Fruit fly (Drosophila melanogaster) whole organism, embryonic: Measurements from ENCODE around the gene CG9114.

ENCODE experiments used
- ATbp ChIP-seq: fragments of 200-800 bp; sonication (Bioruptor generic); optimal IDR thresholded peaks from 2 replicates; lab custom pipeline; 2017; ENCODE audit warnings: missing biosample characterization, mild to moderate bottlenecking, missing genetic modification characterization, missing genetic modification reagents
- Asciz ChIP-seq: fragments of 200-800 bp; sonication (Bioruptor generic); optimal IDR thresholded peaks from 2 replicates; lab custom pipeline; 2017; ENCODE audit warnings: missing biosample characterization, mild to moderate bottlenecking, missing genetic modification characterization, missing genetic modification reagents
- Atf6 ChIP-seq: fragments of 200-800 bp; sonication (Bioruptor generic); IDR thresholded peaks from 2 replicates; pipeline ENCODE4 v1.3.6; 2022; ENCODE audit warnings: missing biosample characterization, missing genetic modification characterization
- Bteb2 ChIP-seq: fragments of 200-800 bp; sonication (Bioruptor generic); optimal IDR thresholded peaks from 2 replicates; lab custom pipeline; 2016; ENCODE audit warnings: missing biosample characterization, missing genetic modification characterization
- C15 ChIP-seq: fragments of 200-800 bp; sonication (Bioruptor generic); IDR thresholded peaks from 3 replicates; pipeline ENCODE4 v1.3.6; 2022; ENCODE audit warnings: missing biosample characterization, missing genetic modification characterization
- CG10979 ChIP-seq: fragments of 200-800 bp; sonication (Bioruptor generic); optimal IDR thresholded peaks from 2 replicates; lab custom pipeline; 2018; ENCODE audit warnings: missing biosample characterization, mild to moderate bottlenecking, missing genetic modification characterization, moderate library complexity
- CG12391 ChIP-seq: fragments of 200-800 bp; sonication (Bioruptor generic); optimal IDR thresholded peaks from 3 replicates; lab custom pipeline; 2018; ENCODE audit warnings: missing biosample characterization, mild to moderate bottlenecking, missing genetic modification characterization, moderate library complexity
- CG12659 ChIP-seq: fragments of 200-800 bp; sonication (Bioruptor generic); optimal IDR thresholded peaks from 3 replicates; lab custom pipeline; 2017; ENCODE audit warnings: mild to moderate bottlenecking, missing biosample characterization, missing genetic modification reagents, missing genetic modification characterization
- CG1603 ChIP-seq: fragments of 200-800 bp; sonication (Bioruptor generic); optimal IDR thresholded peaks from 2 replicates; lab custom pipeline; 2019; ENCODE audit warnings: missing biosample characterization, mild to moderate bottlenecking, missing genetic modification characterization, moderate library complexity
- CG16815 ChIP-seq: fragments of 200-800 bp; sonication (Bioruptor generic); optimal IDR thresholded peaks from 3 replicates; lab custom pipeline; 2017; ENCODE audit warnings: missing biosample characterization, mild to moderate bottlenecking, missing genetic modification characterization
- CG17186 ChIP-seq: fragments of 200-800 bp; sonication (Bioruptor generic); optimal IDR thresholded peaks from 3 replicates; lab custom pipeline; 2017; ENCODE audit warnings: missing biosample characterization, missing genetic modification reagents, missing genetic modification characterization
- CG17361 ChIP-seq: fragments of 200-800 bp; sonication (Bioruptor generic); IDR thresholded peaks from 3 replicates; pipeline ENCODE4 v1.3.6; 2022; ENCODE audit warnings: missing biosample characterization, missing genetic modification characterization
- CG17829 ChIP-seq: fragments of 200-800 bp; optimal IDR thresholded peaks from 2 replicates; lab custom pipeline; 2019; ENCODE audit warnings: missing biosample characterization, mild to moderate bottlenecking, missing genetic modification characterization, moderate library complexity
- CG18599 ChIP-seq: fragments of 200-800 bp; sonication (Bioruptor generic); optimal IDR thresholded peaks from 3 replicates; lab custom pipeline; 2017; ENCODE audit warnings: missing biosample characterization, missing genetic modification characterization, mild to moderate bottlenecking, moderate library complexity, missing genetic modification reagents
- CG2116 ChIP-seq: fragments of 200-800 bp; sonication (Bioruptor generic); optimal IDR thresholded peaks from 3 replicates; lab custom pipeline; 2018; ENCODE audit warnings: missing biosample characterization, mild to moderate bottlenecking, missing genetic modification characterization
- CG2202 ChIP-seq: fragments of 200-800 bp; sonication (Bioruptor generic); optimal IDR thresholded peaks from 2 replicates; lab custom pipeline; 2018; ENCODE audit warnings: missing biosample characterization, mild to moderate bottlenecking, missing genetic modification characterization
- CG30020 ChIP-seq: fragments of 200-800 bp; optimal IDR thresholded peaks from 2 replicates; lab custom pipeline; 2019; ENCODE audit warnings: missing biosample characterization, mild to moderate bottlenecking, missing genetic modification characterization, moderate library complexity
- CG30403 ChIP-seq: fragments of 200-800 bp; sonication (Bioruptor generic); optimal IDR thresholded peaks from 3 replicates; lab custom pipeline; 2016; ENCODE audit warnings: missing biosample characterization, missing genetic modification characterization
- CG31441 ChIP-seq: fragments of 200-800 bp; sonication (Bioruptor generic); IDR thresholded peaks from 2 replicates; pipeline ENCODE4 v1.3.6; 2022; ENCODE audit warnings: missing biosample characterization, missing genetic modification characterization
- CG34224 ChIP-seq: fragments of 200-800 bp; sonication (Bioruptor generic); IDR thresholded peaks from 3 replicates; pipeline ENCODE4 v1.3.6; 2022; ENCODE audit warnings: missing biosample characterization, missing genetic modification characterization; ENCODE audit not compliant: partially characterized antibody
- CG6654 ChIP-seq: fragments of 200-800 bp; sonication (Bioruptor generic); optimal IDR thresholded peaks from 2 replicates; lab custom pipeline; 2017; ENCODE audit warnings: missing biosample characterization, mild to moderate bottlenecking, missing genetic modification characterization
- CG8388 ChIP-seq: fragments of 200-800 bp; sonication (Bioruptor generic); optimal IDR thresholded peaks from 2 replicates; lab custom pipeline; 2019; ENCODE audit warnings: missing biosample characterization, mild to moderate bottlenecking, missing genetic modification characterization, moderate library complexity
- CG8478 ChIP-seq: fragments of >200 bp; optimal IDR thresholded peaks from 2 replicates; lab custom pipeline; 2018
- CG9817 ChIP-seq: fragments of 200-800 bp; sonication (Bioruptor generic); optimal IDR thresholded peaks from 2 replicates; lab custom pipeline; 2018; ENCODE audit warnings: missing biosample characterization, mild to moderate bottlenecking, missing genetic modification characterization, moderate library complexity
- CG9876 ChIP-seq: fragments of 200-800 bp; sonication (Bioruptor generic); optimal IDR thresholded peaks from 2 replicates; lab custom pipeline; 2016; ENCODE audit warnings: missing biosample characterization, missing genetic modification characterization
- D ChIP-seq, 2 experiments: fragments of 200-800 bp in 1 of 2; fragments of >200 bp in 1 of 2; sonication (Bioruptor generic) in 1 of 2; optimal IDR thresholded peaks; 2 replicates in 1 of 2; 3 replicates in 1 of 2; lab custom pipeline; 2017; ENCODE audit warnings: mild to moderate bottlenecking in 1 of 2, missing biosample characterization in 1 of 2, missing genetic modification characterization in 1 of 2, missing genetic modification reagents in 1 of 2
- D19A ChIP-seq: fragments of 200-800 bp; optimal IDR thresholded peaks from 3 replicates; lab custom pipeline; 2019; ENCODE audit warnings: missing biosample characterization, mild to moderate bottlenecking, missing genetic modification characterization, moderate library complexity
- Fer1 ChIP-seq: fragments of 200-800 bp; sonication (Bioruptor generic); optimal IDR thresholded peaks from 2 replicates; lab custom pipeline; 2017; ENCODE audit warnings: missing biosample characterization, mild to moderate bottlenecking, missing genetic modification characterization
- HHEX ChIP-seq: fragments of 200-800 bp; sonication (Bioruptor generic); optimal IDR thresholded peaks from 3 replicates; lab custom pipeline; 2017; ENCODE audit warnings: missing biosample characterization, mild to moderate bottlenecking, missing genetic modification characterization, missing genetic modification reagents
- Hr51 ChIP-seq, 2 experiments: fragments of 200-800 bp; sonication (Bioruptor generic); optimal IDR thresholded peaks; 2 replicates in 1 of 2; 3 replicates in 1 of 2; lab custom pipeline; 2016 to 2018; ENCODE audit warnings: missing biosample characterization in 2 of 2, missing genetic modification characterization in 2 of 2, mild to moderate bottlenecking in 1 of 2, moderate library complexity in 1 of 2
- NfI ChIP-seq: fragments of 200-800 bp; sonication (Bioruptor generic); optimal IDR thresholded peaks from 3 replicates; lab custom pipeline; 2018; ENCODE audit warnings: missing biosample characterization, mild to moderate bottlenecking, missing genetic modification characterization, moderate library complexity
- Oli ChIP-seq: fragments of 200-800 bp; sonication (Bioruptor generic); optimal IDR thresholded peaks from 2 replicates; lab custom pipeline; 2018; ENCODE audit warnings: missing biosample characterization, mild to moderate bottlenecking, missing genetic modification characterization, moderate library complexity
- Ravus ChIP-seq: fragments of 200-800 bp; sonication (Bioruptor generic); IDR thresholded peaks from 2 replicates; pipeline ENCODE4 v1.3.6; 2022; ENCODE audit warnings: missing biosample characterization, missing genetic modification characterization
- Scr ChIP-seq: fragments of 200-800 bp; sonication (Bioruptor generic); IDR thresholded peaks from 2 replicates; pipeline ENCODE4 v1.3.6; 2022; ENCODE audit warnings: missing biosample characterization, missing genetic modification characterization; ENCODE audit not compliant: partially characterized antibody
- Sox100B ChIP-seq: fragments of 200-800 bp; sonication (Bioruptor generic); optimal IDR thresholded peaks from 3 replicates; lab custom pipeline; 2018; ENCODE audit warnings: missing biosample characterization, mild to moderate bottlenecking, missing genetic modification characterization
- ab ChIP-seq: fragments of 200-800 bp; sonication (Bioruptor generic); optimal IDR thresholded peaks from 2 replicates; lab custom pipeline; 2016; ENCODE audit warnings: missing biosample characterization, missing genetic modification characterization
- aop ChIP-seq: fragments of 200-800 bp; sonication (Bioruptor generic); IDR thresholded peaks from 2 replicates; pipeline ENCODE4 v1.3.6; 2022; ENCODE audit warnings: missing biosample characterization, missing genetic modification characterization
- dm ChIP-seq: fragments of 200-800 bp; sonication (Bioruptor generic); optimal IDR thresholded peaks from 3 replicates; lab custom pipeline; 2016; ENCODE audit warnings: missing biosample characterization, missing genetic modification characterization
- gce ChIP-seq: fragments of 200-800 bp; sonication (Bioruptor generic); IDR thresholded peaks from 3 replicates; pipeline ENCODE4 v1.3.6; 2022; ENCODE audit warnings: missing biosample characterization, missing genetic modification characterization
- gem ChIP-seq: fragments of 200-800 bp; sonication (Bioruptor generic); optimal IDR thresholded peaks from 2 replicates; lab custom pipeline; 2019; ENCODE audit warnings: missing biosample characterization, mild to moderate bottlenecking, missing genetic modification characterization, moderate library complexity
- grn ChIP-seq: fragments of 200-800 bp; sonication (Bioruptor generic); optimal IDR thresholded peaks from 3 replicates; lab custom pipeline; 2017; ENCODE audit warnings: missing biosample characterization, missing genetic modification characterization
- gsb ChIP-seq: fragments of 200-800 bp; sonication (Bioruptor generic); IDR thresholded peaks from 2 replicates; pipeline ENCODE4 v1.3.6; 2022; ENCODE audit warnings: missing biosample characterization, missing genetic modification characterization
- phol ChIP-seq: fragments of 200-800 bp; sonication (Bioruptor generic); optimal IDR thresholded peaks from 3 replicates; lab custom pipeline; 2018; ENCODE audit warnings: missing biosample characterization, mild to moderate bottlenecking, missing genetic modification characterization, moderate library complexity
- schlank ChIP-seq: fragments of 200-800 bp; sonication (Bioruptor generic); optimal IDR thresholded peaks from 2 replicates; lab custom pipeline; 2018; ENCODE audit warnings: missing biosample characterization, mild to moderate bottlenecking, missing genetic modification characterization
- sens ChIP-seq: fragments of 200-800 bp; sonication (Bioruptor generic); peaks from one replicate; lab custom pipeline; 2016; ENCODE audit warnings: missing biosample characterization, missing genetic modification characterization
- sna ChIP-seq: fragments of 200-800 bp; sonication (Bioruptor generic); IDR thresholded peaks from 2 replicates; pipeline ENCODE4 v1.3.6; 2022; ENCODE audit warnings: missing biosample characterization, missing genetic modification characterization; ENCODE audit not compliant: partially characterized antibody
- tx ChIP-seq: fragments of 200-800 bp; sonication (Bioruptor generic); optimal IDR thresholded peaks from 2 replicates; lab custom pipeline; 2016; ENCODE audit warnings: missing biosample characterization, missing genetic modification characterization
- usp ChIP-seq: fragments of >200 bp; optimal IDR thresholded peaks from 2 replicates; lab custom pipeline; 2017; ENCODE audit warnings: missing biosample characterization, missing genetic modification characterization
- vfl ChIP-seq: fragments of 200-800 bp; sonication (Bioruptor generic); optimal IDR thresholded peaks from 2 replicates; lab custom pipeline; 2016; ENCODE audit warnings: missing biosample characterization, missing genetic modification characterization
- wdn ChIP-seq: fragments of 200-800 bp; sonication (Bioruptor generic); IDR thresholded peaks from 2 replicates; pipeline ENCODE4 v1.3.6; 2022; ENCODE audit warnings: missing biosample characterization, missing genetic modification characterization

Gene CG9114

DNA sequence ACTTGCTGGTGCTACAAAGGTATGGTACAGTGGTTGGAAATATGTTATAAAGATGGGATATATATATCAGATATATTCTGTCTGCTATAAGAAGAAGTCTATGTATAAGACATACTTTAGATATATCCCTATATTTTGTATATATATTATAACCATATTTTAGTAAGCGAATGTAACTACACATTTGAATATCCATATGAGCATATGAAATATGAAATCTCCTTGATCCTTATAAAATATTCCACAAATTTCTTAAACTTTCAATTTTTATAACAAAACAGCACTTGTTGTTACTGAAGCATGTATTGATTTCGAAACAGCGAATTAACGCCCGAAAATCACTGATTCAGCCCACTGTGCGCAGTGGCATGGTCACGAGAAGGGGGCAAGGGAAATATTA lies 31.5 kb upstream of the CG9114 start (continued):
- no peak for TF ChIP-seq D (optimal IDR thresholded peaks at IDR 0.05; lab: Kevin White, UChicago)
- TF ChIP-seq D (GFP tag; optimal IDR thresholded peaks at IDR 0.05; lab: Kevin White, UChicago): peak; percentile 44
- no peak for TF ChIP-seq schlank (tag; lab: Kevin White, UChicago)
- TF ChIP-seq Asciz (GFP tag; lab: Kevin White, UChicago): peak; percentile 15
- TF ChIP-seq dm (GFP tag; lab: Kevin White, UChicago): no peak
- no peak for TF ChIP-seq Scr (GFP tag; lab: Robert Waterston, UW)
- no peak for TF ChIP-seq grn (GFP tag; lab: Kevin White, UChicago)
- no peak for TF ChIP-seq Bteb2 (GFP tag; lab: Kevin White, UChicago)
- TF ChIP-seq CG1603 (tag; lab: Kevin White, UChicago): peak; percentile 6
- no peak for TF ChIP-seq ab
- no peak for TF ChIP-seq CG2202 (tag; lab: Kevin White, UChicago)
- peak; percentile 41 for TF ChIP-seq CG12391 (tag; lab: Kevin White, UChicago)
- no peak for TF ChIP-seq gsb
- peak; percentile 52 for TF ChIP-seq phol
- TF ChIP-seq CG30403: peak; percentile 21
- peak; percentile 1 for TF ChIP-seq Fer1 (GFP tag; lab: Kevin White, UChicago)
- no peak for TF ChIP-seq gce (GFP tag; lab: Robert Waterston, UW)
- no peak for TF ChIP-seq CG34224 (GFP tag; lab: Robert Waterston, UW)
- TF ChIP-seq CG18599 (GFP tag; lab: Kevin White, UChicago): peak; percentile 24
- TF ChIP-seq CG2116: no peak
- peak; percentile 67 for TF ChIP-seq gem (tag; lab: Kevin White, UChicago)
- no peak for TF ChIP-seq vfl
- no peak for TF ChIP-seq CG9817 (tag; lab: Kevin White, UChicago)
- TF ChIP-seq CG8478 (lab: Kevin White, UChicago): no peak
- TF ChIP-seq C15: no peak
- no peak for TF ChIP-seq Atf6
- TF ChIP-seq CG10979: peak; percentile 63
- no peak for TF ChIP-seq sna (GFP tag; lab: Robert Waterston, UW)
- TF ChIP-seq CG6654 (GFP tag; lab: Kevin White, UChicago): peak; percentile 28
- no peak for TF ChIP-seq wdn (GFP tag; lab: Robert Waterston, UW)
- TF ChIP-seq CG31441: 0 out of 2 replicates have a peak, but pooled peaks have one; percentile 8
- no peak for TF ChIP-seq NfI
- no peak for TF ChIP-seq HHEX
- no peak for TF ChIP-seq aop (GFP tag; lab: Robert Waterston, UW)
- no peak for TF ChIP-seq CG17186 (GFP tag; lab: Kevin White, UChicago)
- peak; percentile 15 for TF ChIP-seq ATbp (GFP tag; lab: Kevin White, UChicago)
- TF ChIP-seq sens: peak; percentile 3
- peak in 1 of 2 experiments; percentile 25 for TF ChIP-seq Hr51 (GFP tag; optimal IDR thresholded peaks at IDR 0.05; lab: Kevin White, UChicago)
- no peak for TF ChIP-seq CG16815 (GFP tag; lab: Kevin White, UChicago)
- no peak for TF ChIP-seq Ravus (GFP tag; lab: Robert Waterston, UW)
- TF ChIP-seq CG17361: peak; percentile 67; the same call in 2 of the 3 replicates
- peak; percentile 29 for TF ChIP-seq CG8388
- no peak for TF ChIP-seq CG30020
- peak; percentile 27 for TF ChIP-seq CG17829
- peak; percentile 6 for TF ChIP-seq CG12659
- TF ChIP-seq CG9876: no peak
- peak; percentile 52 for TF ChIP-seq Oli (tag; lab: Kevin White, UChicago)
- no peak for TF ChIP-seq tx (GFP tag; lab: Kevin White, UChicago)
- TF ChIP-seq D19A (tag; lab: Kevin White, UChicago): peak; percentile 43
- no peak for TF ChIP-seq usp (GFP tag; lab: Kevin White, UChicago)
- peak; percentile 48 for TF ChIP-seq Sox100B (GFP tag; lab: Kevin White, UChicago)
